Worm (Caenorhabditis elegans): ENCODE data around the gene Y43F8B.19.

Gene Y43F8B.19

ce11 chrV:19522551-19523137, 10.5 kb upstream of the Y43F8B.19 start:
- TF ChIP-seq nhr-237 (tag; optimal IDR thresholded peaks at IDR 0.05) = no peak
- TF ChIP-seq zag-1 (tag; optimal IDR thresholded peaks at IDR 0.05) = peak; percentile 55
- no peak for TF ChIP-seq ztf-11 (tag; optimal IDR thresholded peaks at IDR 0.05)
- TF ChIP-seq jun-1 (tag; optimal IDR thresholded peaks at IDR 0.05) = peak; percentile 94
- peak; percentile 93 for TF ChIP-seq lsy-12 (tag; optimal IDR thresholded peaks at IDR 0.05)
- peak; percentile 7 for TF ChIP-seq fkh-10 (GFP tag; optimal IDR thresholded peaks at IDR 0.05)
- peak; percentile 79 for TF ChIP-seq elt-2 (tag; optimal IDR thresholded peaks at IDR 0.05)
- TF ChIP-seq ceh-16 (tag; optimal IDR thresholded peaks at IDR 0.05) = no peak
- peak; percentile 97 for TF ChIP-seq nhr-25 (tag; optimal IDR thresholded peaks at IDR 0.05)
- peak; percentile 91 for TF ChIP-seq nfya-1 (tag; optimal IDR thresholded peaks at IDR 0.05; ENCODE audit: insufficient read depth)
- TF ChIP-seq ztf-4 (tag; optimal IDR thresholded peaks at IDR 0.05) = peak; percentile 76
- TF ChIP-seq unc-39 (tag; optimal IDR thresholded peaks at IDR 0.05) = no peak
- TF ChIP-seq lin-15B (tag; optimal IDR thresholded peaks at IDR 0.05) = peak; percentile 41
- peak; percentile 83 for TF ChIP-seq nhr-43 (tag; optimal IDR thresholded peaks at IDR 0.05; ENCODE audit: poor library complexity, severe bottlenecking)
- TF ChIP-seq sea-2 (GFP tag; optimal IDR thresholded peaks at IDR 0.05) = peak; percentile 27
- TF ChIP-seq mml-1 (tag; optimal IDR thresholded peaks at IDR 0.05) = peak; percentile 54
- peak; percentile 66 for TF ChIP-seq hmg-11 (tag; optimal IDR thresholded peaks at IDR 0.05)
- TF ChIP-seq snpc-4 (tag; optimal IDR thresholded peaks at IDR 0.05) = peak; percentile 45
- TF ChIP-seq aly-2 (tag; optimal IDR thresholded peaks at IDR 0.05) = no peak
- TF ChIP-seq elt-3 (tag; optimal IDR thresholded peaks at IDR 0.05) = peak in 1 of 3 experiments; percentile 87
- TF ChIP-seq skn-1 (tag; optimal IDR thresholded peaks at IDR 0.05) = peak; percentile 70
- peak; percentile 79 for TF ChIP-seq egl-5 (tag; optimal IDR thresholded peaks at IDR 0.05)
- peak; percentile 96 for TF ChIP-seq ama-1 (optimal IDR thresholded peaks at IDR 0.05)
- peak; percentile 58 for TF ChIP-seq egl-27 (tag; optimal IDR thresholded peaks at IDR 0.05)
- peak; percentile 86 for TF ChIP-seq unc-62 (GFP tag; optimal IDR thresholded peaks at IDR 0.05)
- no peak for TF ChIP-seq nhr-11 (tag; optimal IDR thresholded peaks at IDR 0.05)
- no peak for TF ChIP-seq ZK546.5 (tag; optimal IDR thresholded peaks at IDR 0.05)
- no peak for TF ChIP-seq daf-12 (tag; optimal IDR thresholded peaks at IDR 0.05)
- peak; percentile 73 for TF ChIP-seq R02D3.7 (tag; optimal IDR thresholded peaks at IDR 0.05)
- peak in 1 of 2 experiments; percentile 67 for TF ChIP-seq eor-1 (tag; optimal IDR thresholded peaks at IDR 0.05)
- no peak for TF ChIP-seq nhr-28 (tag; optimal IDR thresholded peaks at IDR 0.05)
- TF ChIP-seq lin-39 (tag; optimal IDR thresholded peaks at IDR 0.05) = peak; percentile 86
- TF ChIP-seq tbx-2 (tag; optimal IDR thresholded peaks at IDR 0.05) = peak; percentile 77
- no peak for TF ChIP-seq ceh-9 (tag; optimal IDR thresholded peaks at IDR 0.05)
- TF ChIP-seq nhr-67 (tag; optimal IDR thresholded peaks at IDR 0.05) = no peak
- peak; percentile 56 for TF ChIP-seq elt-1 (tag; optimal IDR thresholded peaks at IDR 0.05)
- TF ChIP-seq pqm-1 (tag; optimal IDR thresholded peaks at IDR 0.05) = peak; percentile 56
- TF ChIP-seq fkh-2 (tag; optimal IDR thresholded peaks at IDR 0.05) = no peak
- no peak for TF ChIP-seq nhr-77 (tag; optimal IDR thresholded peaks at IDR 0.05)
- peak; percentile 49 for TF ChIP-seq pha-4 (tag; optimal IDR thresholded peaks at IDR 0.05)
- TF ChIP-seq ceh-82 (tag; optimal IDR thresholded peaks at IDR 0.05) = peak; percentile 66
- TF ChIP-seq mdl-1 (tag; optimal IDR thresholded peaks at IDR 0.05) = peak; percentile 83
- no peak for TF ChIP-seq nhr-76 (tag; optimal IDR thresholded peaks at IDR 0.05)
- TF ChIP-seq ceh-28 (tag; optimal IDR thresholded peaks at IDR 0.05) = peak; percentile 84
- peak; percentile 26 for TF ChIP-seq fos-1 (tag; optimal IDR thresholded peaks at IDR 0.05)
- peak; percentile 95 for TF ChIP-seq nhr-23 (tag; optimal IDR thresholded peaks at IDR 0.05)
- TF ChIP-seq nhr-12 (tag; optimal IDR thresholded peaks at IDR 0.05) = no peak

Measured in whole organism, L3 larva.